Worm (Caenorhabditis elegans) whole organism, young adult: ENCODE measurements around the gene M117.4.

Experiments
- F55B11.4 ChIP-seq: sonication (generic microtip); optimal IDR thresholded peaks from 2 replicates; lab custom pipeline; 2016; ENCODE audit warnings: missing compliant biosample characterization, missing genetic modification characterization, borderline replicate concordance; ENCODE audit not compliant: insufficient read depth
- aptf-3 ChIP-seq: fragments of 200-800 bp; sonication (Bioruptor generic); IDR thresholded peaks from 2 replicates; pipeline ENCODE4 v1.3.6; 2022; ENCODE audit warnings: missing genetic modification characterization, missing compliant biosample characterization

ce11 chrIV:11842121-11842520 is 8.8 kb upstream of the M117.4 start, which contains the start of gene F38H4.3:
- TF ChIP-seq F55B11.4 (tag; lab: Kevin White, UChicago) (no peak), aptf-3 (GFP tag; lab: Robert Waterston, UW) (no peak)
